Worm (Caenorhabditis elegans) whole organism, L1 larva: Measurements from ENCODE around the gene srxa-2.

Experiments
- C04F5.9 ChIP-seq: sonication (generic microtip); optimal IDR thresholded peaks from 2 replicates; lab custom pipeline; 2016; ENCODE audit warnings: missing genetic modification characterization, missing compliant biosample characterization
- C16A3.4 ChIP-seq: fragments of 150-350 bp; optimal IDR thresholded peaks from 2 replicates; lab custom pipeline; 2014; ENCODE audit warnings: missing biosample characterization, missing genetic modification characterization
- C34B4.2 ChIP-seq: sonication (generic microtip); optimal IDR thresholded peaks from 2 replicates; lab custom pipeline; 2017; ENCODE audit warnings: mild to moderate bottlenecking, missing genetic modification characterization, missing compliant biosample characterization
- F16B12.6 ChIP-seq: fragments of 150-350 bp; optimal IDR thresholded peaks from 2 replicates; lab custom pipeline; 2014; ENCODE audit warnings: missing biosample characterization, missing genetic modification characterization
- alr-1 ChIP-seq: fragments of 200-800 bp; sonication (Bioruptor generic); optimal IDR thresholded peaks from 2 replicates; lab custom pipeline; 2018; ENCODE audit warnings: borderline replicate concordance, mild to moderate bottlenecking, missing genetic modification characterization, missing compliant biosample characterization
- aly-2 ChIP-seq: fragments of 150-350 bp; optimal IDR thresholded peaks from 2 replicates; lab custom pipeline; 2014; ENCODE audit warnings: missing biosample characterization, missing genetic modification characterization
- blmp-1 ChIP-seq: fragments of 150-350 bp; optimal IDR thresholded peaks from 2 replicates; lab custom pipeline; 2014; ENCODE audit warnings: missing biosample characterization, missing genetic modification characterization
- ceh-8 ChIP-seq: fragments of 200-800 bp; sonication (Bioruptor generic); optimal IDR thresholded peaks from 2 replicates; lab custom pipeline; 2018; ENCODE audit warnings: mild to moderate bottlenecking, missing genetic modification characterization, moderate library complexity, missing compliant biosample characterization
- ceh-82 ChIP-seq, 3 experiments: fragments of 150-350 bp in 1 of 3; sonication (generic microtip) in 2 of 3; optimal IDR thresholded peaks; 2 replicates each; lab custom pipeline; 2014 to 2017; ENCODE audit warnings: missing biosample characterization in 3 of 3, missing genetic modification characterization in 3 of 3
- ces-1 ChIP-seq: fragments of 150-350 bp; optimal IDR thresholded peaks from 2 replicates; lab custom pipeline; 2014; ENCODE audit warnings: missing biosample characterization, missing genetic modification reagents, missing genetic modification characterization
- dsc-1 ChIP-seq: sonication (generic microtip); optimal IDR thresholded peaks from 2 replicates; lab custom pipeline; 2016; ENCODE audit warnings: mild to moderate bottlenecking, missing genetic modification characterization, missing compliant biosample characterization
- efl-1 ChIP-seq, 4 experiments: fragments of 150-350 bp; optimal IDR thresholded peaks in 3 of 4; peaks in 1 of 4; 1 replicate in 1 of 4; 2 replicates in 3 of 4; lab custom pipeline; 2014; ENCODE audit warnings: missing biosample characterization in 2 of 4, missing genetic modification characterization in 2 of 4, missing genetic modification reagents in 2 of 4
- efl-3 ChIP-seq: fragments of 200-800 bp; sonication (Bioruptor generic); optimal IDR thresholded peaks from 2 replicates; lab custom pipeline; 2018; ENCODE audit warnings: mild to moderate bottlenecking, missing genetic modification characterization, missing compliant biosample characterization
- elt-2 ChIP-seq: sonication (generic microtip); optimal IDR thresholded peaks from 2 replicates; lab custom pipeline; 2016; ENCODE audit warnings: missing genetic modification characterization, mild to moderate bottlenecking, inconsistent platforms, missing compliant biosample characterization, missing genetic modification reagents
- elt-3 ChIP-seq, 6 experiments: fragments of 150-350 bp in 1 of 6; sonication (generic microtip); optimal IDR thresholded peaks; 2 replicates each; lab custom pipeline; 2017 to 2018; ENCODE audit warnings: missing biosample characterization in 6 of 6, missing genetic modification characterization in 6 of 6, inconsistent platforms in 1 of 6
- fkh-4 ChIP-seq: sonication (generic microtip); optimal IDR thresholded peaks from 2 replicates; lab custom pipeline; 2016; ENCODE audit warnings: missing compliant biosample characterization, missing genetic modification characterization, borderline replicate concordance
- fkh-8 ChIP-seq: sonication (generic microtip); optimal IDR thresholded peaks from 2 replicates; lab custom pipeline; 2016; ENCODE audit warnings: mild to moderate bottlenecking, missing genetic modification characterization, missing compliant biosample characterization
- grh-1 ChIP-seq: fragments of 200-800 bp; sonication (Bioruptor generic); IDR thresholded peaks from 2 replicates; pipeline ENCODE4 v1.3.6; 2022; ENCODE audit warnings: missing genetic modification reagents, missing genetic modification characterization, missing compliant biosample characterization
- hlh-17 ChIP-seq: fragments of 200-800 bp; sonication (Bioruptor generic); optimal IDR thresholded peaks from 2 replicates; lab custom pipeline; 2018; ENCODE audit warnings: missing genetic modification characterization, mild to moderate bottlenecking, missing compliant biosample characterization, moderate library complexity, borderline replicate concordance
- hpl-2 ChIP-seq: fragments of 150-350 bp; optimal IDR thresholded peaks from 2 replicates; lab custom pipeline; 2014; ENCODE audit warnings: missing biosample characterization, missing genetic modification reagents, missing genetic modification characterization
- isw-1 ChIP-seq: fragments of 200-800 bp; sonication (Bioruptor generic); IDR thresholded peaks from 2 replicates; pipeline ENCODE4 v1.3.6; 2022; ENCODE audit warnings: missing genetic modification characterization, missing compliant biosample characterization
- lin-13 ChIP-seq: fragments of 150-350 bp; optimal IDR thresholded peaks from 2 replicates; lab custom pipeline; 2014; ENCODE audit warnings: missing biosample characterization, missing genetic modification reagents, missing genetic modification characterization
- lin-14 ChIP-seq: fragments of 200-800 bp; sonication (Bioruptor generic); optimal IDR thresholded peaks from 2 replicates; lab custom pipeline; 2018; ENCODE audit warnings: mild to moderate bottlenecking, missing genetic modification characterization, moderate library complexity, missing compliant biosample characterization
- lin-15B ChIP-seq: fragments of 150-350 bp; sonication (generic microtip); optimal IDR thresholded peaks from 3 replicates; lab custom pipeline; 2014; ENCODE audit warnings: missing biosample characterization, missing genetic modification characterization
- lin-35 ChIP-seq, 2 experiments: fragments of 150-350 bp; optimal IDR thresholded peaks; 2 replicates each; lab custom pipeline; 2014; ENCODE audit warnings: missing biosample characterization in 2 of 2, missing genetic modification characterization in 2 of 2, missing genetic modification reagents in 2 of 2
- lin-39 ChIP-seq: fragments of 150-350 bp; optimal IDR thresholded peaks from 2 replicates; lab custom pipeline; 2014; ENCODE audit warnings: missing biosample characterization, missing genetic modification reagents, missing genetic modification characterization
- lir-3 ChIP-seq: sonication (generic microtip); optimal IDR thresholded peaks from 2 replicates; lab custom pipeline; 2016; ENCODE audit warnings: mild to moderate bottlenecking, missing genetic modification characterization, moderate library complexity, missing compliant biosample characterization; ENCODE audit not compliant: poor library complexity
- lsy-2 ChIP-seq, 2 experiments: fragments of 150-350 bp; optimal IDR thresholded peaks; 2 replicates each; lab custom pipeline; 2014; ENCODE audit warnings: missing biosample characterization in 2 of 2, missing genetic modification characterization in 2 of 2
- nhr-19 ChIP-seq: fragments of 200-800 bp; sonication (Bioruptor generic); conservative IDR thresholded peaks from 2 replicates; pipeline ENCODE4 v1.3.6; 2022; ENCODE audit warnings: missing genetic modification characterization, missing compliant biosample characterization
- nhr-20 ChIP-seq: sonication (generic microtip); optimal IDR thresholded peaks from 2 replicates; lab custom pipeline; 2016; ENCODE audit warnings: mild to moderate bottlenecking, missing genetic modification characterization, missing compliant biosample characterization
- nhr-237 ChIP-seq: fragments of 150-350 bp; optimal IDR thresholded peaks from 2 replicates; lab custom pipeline; 2014; ENCODE audit warnings: missing biosample characterization, missing genetic modification characterization
- nhr-28 ChIP-seq: fragments of 150-350 bp; optimal IDR thresholded peaks from 2 replicates; lab custom pipeline; 2014; ENCODE audit warnings: missing biosample characterization, missing genetic modification characterization
- nhr-47 ChIP-seq: sonication (generic microtip); optimal IDR thresholded peaks from 2 replicates; lab custom pipeline; 2016; ENCODE audit warnings: mild to moderate bottlenecking, missing genetic modification characterization, moderate library complexity, missing compliant biosample characterization
- nhr-76 ChIP-seq: sonication (generic microtip); optimal IDR thresholded peaks from 2 replicates; lab custom pipeline; 2017; ENCODE audit warnings: missing biosample characterization, missing genetic modification characterization
- nhr-77 ChIP-seq: fragments of 150-350 bp; optimal IDR thresholded peaks from 2 replicates; lab custom pipeline; 2014; ENCODE audit warnings: missing biosample characterization, missing genetic modification characterization
- nhr-85 ChIP-seq: sonication (generic microtip); peaks from one replicate; lab custom pipeline; 2016; ENCODE audit warnings: missing genetic modification characterization, inconsistent platforms, missing compliant biosample characterization
- pag-3 ChIP-seq: sonication (generic microtip); optimal IDR thresholded peaks from 2 replicates; lab custom pipeline; 2017; ENCODE audit warnings: missing genetic modification characterization, mild to moderate bottlenecking, missing compliant biosample characterization, antibody characterized with exemption, borderline replicate concordance; ENCODE audit not compliant: insufficient read depth
- pqm-1 ChIP-seq: sonication (generic microtip); optimal IDR thresholded peaks from 3 replicates; lab custom pipeline; 2017; ENCODE audit warnings: missing biosample characterization, missing genetic modification characterization
- rnt-1 ChIP-seq: sonication (generic microtip); optimal IDR thresholded peaks from 2 replicates; lab custom pipeline; 2016; ENCODE audit warnings: mild to moderate bottlenecking, missing genetic modification characterization, moderate library complexity, missing compliant biosample characterization
- skn-1 ChIP-seq: fragments of 150-350 bp; optimal IDR thresholded peaks from 2 replicates; lab custom pipeline; 2014; ENCODE audit warnings: missing biosample characterization, missing genetic modification characterization
- snpc-4 ChIP-seq: fragments of 150-350 bp; optimal IDR thresholded peaks from 2 replicates; lab custom pipeline; 2014; ENCODE audit warnings: missing biosample characterization, missing genetic modification characterization
- sox-4 ChIP-seq: sonication (generic microtip); optimal IDR thresholded peaks from 2 replicates; lab custom pipeline; 2016; ENCODE audit warnings: missing genetic modification characterization, missing compliant biosample characterization
- sptf-1 ChIP-seq: fragments of 150-350 bp; optimal IDR thresholded peaks from 2 replicates; lab custom pipeline; 2014; ENCODE audit warnings: missing biosample characterization, missing genetic modification characterization
- tbx-2 ChIP-seq: sonication (generic microtip); optimal IDR thresholded peaks from 2 replicates; lab custom pipeline; 2016; ENCODE audit warnings: missing genetic modification characterization, missing compliant biosample characterization
- tlp-1 ChIP-seq: fragments of 150-350 bp; optimal IDR thresholded peaks from 2 replicates; lab custom pipeline; 2014; ENCODE audit warnings: missing biosample characterization, missing genetic modification characterization
- unc-130 ChIP-seq: fragments of 150-350 bp; optimal IDR thresholded peaks from 2 replicates; lab custom pipeline; 2017; ENCODE audit warnings: missing biosample characterization, missing genetic modification characterization, inconsistent platforms
- unc-62 ChIP-seq: fragments of 150-350 bp; optimal IDR thresholded peaks from 2 replicates; lab custom pipeline; 2014; ENCODE audit warnings: missing biosample characterization, missing genetic modification reagents, missing genetic modification characterization
- unc-98 ChIP-seq: fragments of 200-800 bp; sonication (Bioruptor generic); IDR thresholded peaks from 2 replicates; pipeline ENCODE4 v1.3.6; 2022; ENCODE audit warnings: missing genetic modification characterization, missing compliant biosample characterization
- vab-15 ChIP-seq: sonication (generic microtip); optimal IDR thresholded peaks from 2 replicates; lab custom pipeline; 2017; ENCODE audit warnings: missing genotype, mild to moderate bottlenecking, missing genetic modification characterization, missing compliant biosample characterization
- xbp-1 ChIP-seq: sonication (generic microtip); optimal IDR thresholded peaks from 2 replicates; lab custom pipeline; 2016; ENCODE audit warnings: missing genetic modification characterization, missing compliant biosample characterization
- ztf-4 ChIP-seq: fragments of 150-350 bp; optimal IDR thresholded peaks from 2 replicates; lab custom pipeline; 2014; ENCODE audit warnings: missing biosample characterization, missing genetic modification characterization

srxa-2 gene

ce11 chrIV:9444417-9445026 lies 21.3 kb downstream of the srxa-2 start:
- TF ChIP-seq lsy-2 (tag; optimal IDR thresholded peaks at IDR 0.05; lab: Kevin White, UChicago), result peak; percentile 87 to 90
- peak; percentile 88 for TF ChIP-seq hpl-2 (GFP tag; lab: Kevin White, UChicago)
- peak; percentile 62 for TF ChIP-seq blmp-1 (tag; lab: Kevin White, UChicago)
- TF ChIP-seq nhr-20, result peak; percentile 97
- peak; percentile 57 for TF ChIP-seq hlh-17 (GFP tag; lab: Kevin White, UChicago)
- TF ChIP-seq fkh-8 (tag; lab: Kevin White, UChicago), result peak; percentile 94
- TF ChIP-seq nhr-237 (tag; lab: Kevin White, UChicago), result peak; percentile 87
- TF ChIP-seq pqm-1 (tag; lab: Kevin White, UChicago), result no peak
- peak; percentile 97 for TF ChIP-seq nhr-85 (tag; lab: Kevin White, UChicago)
- TF ChIP-seq nhr-28 (tag; lab: Kevin White, UChicago), result no peak
- no peak for TF ChIP-seq alr-1
- peak; percentile 83 for TF ChIP-seq ztf-4 (tag; lab: Kevin White, UChicago)
- TF ChIP-seq vab-15 (tag; lab: Kevin White, UChicago), result peak; percentile 48
- peak; percentile 86 for TF ChIP-seq lin-39 (tag; lab: Kevin White, UChicago)
- TF ChIP-seq lin-13 (GFP tag; lab: Kevin White, UChicago), result peak; percentile 91
- peak; percentile 25 for TF ChIP-seq nhr-76
- peak; percentile 74 to 87 (median 85) for TF ChIP-seq ceh-82 (tag; optimal IDR thresholded peaks at IDR 0.05; lab: Kevin White, UChicago)
- TF ChIP-seq lin-14, result peak; percentile 99
- TF ChIP-seq lir-3, result peak; percentile 72
- peak; percentile 77 for TF ChIP-seq ceh-8 (GFP tag; lab: Kevin White, UChicago)
- TF ChIP-seq C34B4.2 (tag; lab: Kevin White, UChicago), result no peak
- TF ChIP-seq ces-1 (GFP tag; lab: Kevin White, UChicago), result no peak
- peak; percentile 83 to 88 for TF ChIP-seq lin-35 (GFP tag; optimal IDR thresholded peaks at IDR 0.05; lab: Kevin White, UChicago)
- peak; percentile 84 for TF ChIP-seq isw-1 (GFP tag; lab: Robert Waterston, UW)
- TF ChIP-seq nhr-77 (tag; lab: Kevin White, UChicago), result peak; percentile 96
- no peak for TF ChIP-seq pag-3 (tag; lab: Kevin White, UChicago)
- peak; percentile 96 for TF ChIP-seq nhr-19 (GFP tag; lab: Robert Waterston, UW)
- peak; percentile 92 for TF ChIP-seq C16A3.4 (tag; lab: Kevin White, UChicago)
- TF ChIP-seq skn-1 (tag; lab: Kevin White, UChicago), result peak; percentile 78
- TF ChIP-seq rnt-1, result peak; percentile 94
- 0 out of 2 replicates have a peak, but pooled peaks have one; percentile 19 for TF ChIP-seq unc-98 (GFP tag; lab: Robert Waterston, UW)
- TF ChIP-seq fkh-4 (tag; lab: Kevin White, UChicago), result peak; percentile 52
- TF ChIP-seq sptf-1 (tag; lab: Kevin White, UChicago), result no peak
- TF ChIP-seq snpc-4 (tag; lab: Kevin White, UChicago), result peak; percentile 99
- TF ChIP-seq unc-130 (tag; lab: Kevin White, UChicago), result peak; percentile 76
- peak; percentile 93 for TF ChIP-seq aly-2 (tag; lab: Kevin White, UChicago)
- TF ChIP-seq elt-3 (tag; optimal IDR thresholded peaks at IDR 0.05; lab: Kevin White, UChicago), result peak in 4 of 6 experiments; percentile 41 to 80 (median 65)
- TF ChIP-seq efl-3 (GFP tag; lab: Kevin White, UChicago), result peak; percentile 30
- peak; percentile 61 for TF ChIP-seq C04F5.9 (tag; lab: Kevin White, UChicago)
- TF ChIP-seq xbp-1 (tag; lab: Kevin White, UChicago), result peak; percentile 96
- TF ChIP-seq tbx-2 (tag; lab: Kevin White, UChicago), result peak; percentile 95
- peak; percentile 95 for TF ChIP-seq dsc-1
- peak; percentile 63 for TF ChIP-seq lin-15B (tag; lab: Kevin White, UChicago)
- peak; percentile 51 for TF ChIP-seq F16B12.6
- TF ChIP-seq efl-1 (optimal IDR thresholded peaks at IDR 0.05; lab: Kevin White, UChicago), result peak; percentile 83 to 84
- TF ChIP-seq efl-1 (GFP tag; optimal IDR thresholded peaks at IDR 0.05 in 1 of 2; lab: Kevin White, UChicago), result peak; percentile 70 to 97
- peak; percentile 97 for TF ChIP-seq nhr-47 (tag; lab: Kevin White, UChicago)
- peak; percentile 73 for TF ChIP-seq grh-1 (GFP tag; lab: Robert Waterston, UW)
- no peak for TF ChIP-seq tlp-1 (tag; lab: Kevin White, UChicago)
- peak; percentile 84 for TF ChIP-seq elt-2 (tag; lab: Kevin White, UChicago)
- peak; percentile 40 for TF ChIP-seq unc-62 (GFP tag; lab: Kevin White, UChicago)
- peak; percentile 80 for TF ChIP-seq sox-4 (tag; lab: Kevin White, UChicago)
